Worm (Caenorhabditis elegans) whole organism, L4 larva: Measurements from ENCODE around the gene pro-1.
A peak's percentile ranks its signal among the peaks of the same experiment; 100 is the strongest.

ENCODE experiments used
- F26F4.8 ChIP-seq: fragments of 200-800 bp; sonication (Bioruptor generic); conservative IDR thresholded peaks from 2 replicates; pipeline ENCODE4 v1.3.6; 2022; ENCODE audit warnings: missing genetic modification characterization, missing compliant biosample characterization
- F37D6.2 ChIP-seq: sonication (generic microtip); optimal IDR thresholded peaks from 2 replicates; lab custom pipeline; 2016; ENCODE audit warnings: mild to moderate bottlenecking, missing genetic modification characterization, missing compliant biosample characterization
- R02D3.7 ChIP-seq: fragments of 150-350 bp; sonication (generic microtip); optimal IDR thresholded peaks from 3 replicates; lab custom pipeline; 2014; ENCODE audit warnings: missing biosample characterization, missing genetic modification characterization
- T26A8.4 ChIP-seq: fragments of 200-800 bp; sonication (Bioruptor generic); IDR thresholded peaks from 2 replicates; pipeline ENCODE4 v1.3.6; 2022; ENCODE audit warnings: missing genetic modification characterization, missing compliant biosample characterization
- Y105C5A.15 ChIP-seq: fragments of 200-800 bp; sonication (Bioruptor generic); IDR thresholded peaks from 2 replicates; pipeline ENCODE4 v1.3.6; 2022; ENCODE audit warnings: missing genetic modification characterization, missing compliant biosample characterization
- Y48G9A.11 ChIP-seq: fragments of 200-800 bp; sonication (Bioruptor generic); IDR thresholded peaks from 2 replicates; pipeline ENCODE4 v1.3.6; 2022; ENCODE audit warnings: missing genetic modification reagents, missing genetic modification characterization, missing compliant biosample characterization
- Y5F2A.4 ChIP-seq: fragments of 200-800 bp; sonication (Bioruptor generic); optimal IDR thresholded peaks from 2 replicates; lab custom pipeline; 2018; ENCODE audit warnings: mild to moderate bottlenecking, missing genetic modification characterization, missing compliant biosample characterization
- Y75B8A.6 ChIP-seq: fragments of 200-800 bp; sonication (Bioruptor generic); IDR thresholded peaks from 2 replicates; pipeline ENCODE4 v1.3.6; 2022; ENCODE audit warnings: missing genetic modification reagents, missing genetic modification characterization, missing compliant biosample characterization
- aly-2 ChIP-seq: sonication (generic microtip); optimal IDR thresholded peaks from 2 replicates; lab custom pipeline; 2018; ENCODE audit warnings: missing biosample characterization, missing genetic modification characterization
- ama-1 ChIP-seq: fragments of 150-350 bp; optimal IDR thresholded peaks from 2 replicates; lab custom pipeline; 2014; ENCODE audit warnings: inconsistent platforms, mixed read lengths
- attf-4 ChIP-seq: sonication (generic microtip); optimal IDR thresholded peaks from 3 replicates; lab custom pipeline; 2017; ENCODE audit warnings: missing biosample characterization, missing genetic modification characterization
- ceh-20 ChIP-seq: fragments of 200-800 bp; sonication (Bioruptor generic); IDR thresholded peaks from 2 replicates; pipeline ENCODE4 v1.3.6; 2022; ENCODE audit warnings: missing genetic modification reagents, missing genetic modification characterization, missing compliant biosample characterization
- ceh-32 ChIP-seq: sonication (generic microtip); optimal IDR thresholded peaks from 2 replicates; lab custom pipeline; 2016; ENCODE audit warnings: mild to moderate bottlenecking, missing genetic modification characterization, missing compliant biosample characterization; ENCODE audit not compliant: poor library complexity
- ctbp-1 ChIP-seq: fragments of 200-800 bp; sonication (Bioruptor generic); IDR thresholded peaks from 2 replicates; pipeline ENCODE4 v1.3.6; 2022; ENCODE audit warnings: missing genetic modification reagents, missing genetic modification characterization, missing compliant biosample characterization
- daf-12 ChIP-seq: fragments of 150-350 bp; optimal IDR thresholded peaks from 2 replicates; lab custom pipeline; 2014; ENCODE audit warnings: missing biosample characterization, missing genetic modification reagents, missing genetic modification characterization
- daf-16 ChIP-seq, 3 experiments: sonication (generic microtip); optimal IDR thresholded peaks; 2 replicates each; lab custom pipeline; 2016 to 2017; ENCODE audit warnings: missing genetic modification characterization in 3 of 3, missing genetic modification reagents in 3 of 3, mild to moderate bottlenecking in 2 of 3, missing compliant biosample characterization in 2 of 3, missing biosample characterization in 1 of 3, moderate library complexity in 1 of 3
- daf-19 ChIP-seq: fragments of 200-800 bp; sonication (Bioruptor generic); conservative IDR thresholded peaks from 2 replicates; pipeline ENCODE4 v1.3.6; 2022; ENCODE audit warnings: missing genetic modification characterization, missing compliant biosample characterization
- dmd-6 ChIP-seq: fragments of 200-800 bp; sonication (Bioruptor generic); IDR thresholded peaks from 2 replicates; pipeline ENCODE4 v1.3.6; 2022; ENCODE audit warnings: missing genetic modification reagents, missing genetic modification characterization, missing compliant biosample characterization
- dmd-8 ChIP-seq: fragments of 200-800 bp; sonication (Bioruptor generic); IDR thresholded peaks from 2 replicates; pipeline ENCODE4 v1.3.6; 2022; ENCODE audit warnings: missing genetic modification characterization, missing compliant biosample characterization
- duxl-1 ChIP-seq: sonication (generic microtip); optimal IDR thresholded peaks from 2 replicates; lab custom pipeline; 2016; ENCODE audit warnings: mild to moderate bottlenecking, missing genetic modification characterization, moderate library complexity, missing compliant biosample characterization; ENCODE audit not compliant: poor library complexity
- fos-1 ChIP-seq: fragments of 150-350 bp; optimal IDR thresholded peaks from 2 replicates; lab custom pipeline; 2014; ENCODE audit warnings: missing biosample characterization, missing genetic modification characterization
- gei-8 ChIP-seq: fragments of 200-800 bp; sonication (Bioruptor generic); optimal IDR thresholded peaks from 2 replicates; lab custom pipeline; 2018; ENCODE audit warnings: mild to moderate bottlenecking, missing genetic modification characterization, missing compliant biosample characterization
- hlh-30 ChIP-seq: sonication (generic microtip); optimal IDR thresholded peaks from 2 replicates; lab custom pipeline; 2017; ENCODE audit warnings: antibody characterized with exemption, mild to moderate bottlenecking, missing genetic modification characterization, missing compliant biosample characterization; ENCODE audit not compliant: insufficient read depth
- jun-1 ChIP-seq: fragments of 150-350 bp; optimal IDR thresholded peaks from 2 replicates; lab custom pipeline; 2014; ENCODE audit warnings: missing biosample characterization, missing genetic modification reagents, missing genetic modification characterization
- lin-29 ChIP-seq: fragments of 200-800 bp; sonication (Bioruptor generic); IDR thresholded peaks from 2 replicates; pipeline ENCODE4 v1.3.6; 2022; ENCODE audit warnings: missing genetic modification reagents, missing genetic modification characterization, missing compliant biosample characterization
- madf-5 ChIP-seq, 2 experiments: fragments of 200-800 bp; sonication (Bioruptor generic); IDR thresholded peaks; 2 replicates each; pipeline ENCODE4 v1.3.6; 2022; ENCODE audit warnings: missing compliant biosample characterization in 2 of 2, missing genetic modification characterization in 2 of 2
- mdl-1 ChIP-seq, 2 experiments: fragments of 150-350 bp in 1 of 2; sonication (generic microtip) in 1 of 2; optimal IDR thresholded peaks; 2 replicates each; lab custom pipeline; 2014 to 2017; ENCODE audit warnings: missing biosample characterization in 2 of 2, missing genetic modification characterization in 2 of 2
- mep-1 ChIP-seq: fragments of 150-350 bp; sonication (generic microtip); optimal IDR thresholded peaks from 3 replicates; lab custom pipeline; 2014; ENCODE audit warnings: missing biosample characterization, missing genetic modification characterization
- mxl-3 ChIP-seq: fragments of 200-800 bp; sonication (Bioruptor generic); optimal IDR thresholded peaks from 2 replicates; lab custom pipeline; 2018; ENCODE audit warnings: mild to moderate bottlenecking, missing genetic modification characterization, missing compliant biosample characterization
- nhr-111 ChIP-seq: fragments of 200-800 bp; sonication (Bioruptor generic); optimal IDR thresholded peaks from 2 replicates; lab custom pipeline; 2018; ENCODE audit warnings: mild to moderate bottlenecking, missing genetic modification characterization, missing compliant biosample characterization
- nhr-237 ChIP-seq: sonication (generic microtip); optimal IDR thresholded peaks from 2 replicates; lab custom pipeline; 2017; ENCODE audit warnings: missing biosample characterization, missing genetic modification characterization
- nhr-28 ChIP-seq: fragments of 150-350 bp; optimal IDR thresholded peaks from 2 replicates; lab custom pipeline; 2014; ENCODE audit warnings: missing biosample characterization, missing genetic modification characterization
- pha-4 ChIP-seq, 2 experiments: fragments of 150-350 bp in 1 of 2; fragments of 200-800 bp in 1 of 2; sonication (Bioruptor generic) in 1 of 2; IDR thresholded peaks in 1 of 2; optimal IDR thresholded peaks in 1 of 2; 2 replicates each; pipeline versions ENCODE4 v1.3.6 to Lab custom; 2014 to 2022; ENCODE audit warnings: missing genetic modification characterization in 2 of 2, missing genetic modification reagents in 2 of 2, missing biosample characterization in 1 of 2, missing compliant biosample characterization in 1 of 2
- php-3 ChIP-seq: fragments of 200-800 bp; sonication (Bioruptor generic); IDR thresholded peaks from 2 replicates; pipeline ENCODE4 v1.3.6; 2022; ENCODE audit warnings: missing genetic modification reagents, missing genetic modification characterization, missing compliant biosample characterization
- rbr-2 ChIP-seq: sonication (generic microtip); optimal IDR thresholded peaks from 2 replicates; lab custom pipeline; 2016; ENCODE audit warnings: missing genotype, missing genetic modification characterization, missing compliant biosample characterization
- saeg-2 ChIP-seq: fragments of 200-800 bp; sonication (Bioruptor generic); IDR thresholded peaks from 2 replicates; pipeline ENCODE4 v1.3.6; 2022; ENCODE audit warnings: missing genetic modification reagents, missing genetic modification characterization, missing compliant biosample characterization
- snpc-1.2 ChIP-seq: fragments of 200-800 bp; sonication (Bioruptor generic); IDR thresholded peaks from 2 replicates; pipeline ENCODE4 v1.3.6; 2022; ENCODE audit warnings: missing genetic modification reagents, missing genetic modification characterization, missing compliant biosample characterization
- spr-1 ChIP-seq: sonication (generic microtip); optimal IDR thresholded peaks from 2 replicates; lab custom pipeline; 2016; ENCODE audit warnings: mild to moderate bottlenecking, missing genetic modification characterization, missing compliant biosample characterization
- tra-1 ChIP-seq: fragments of 200-800 bp; sonication (Bioruptor generic); IDR thresholded peaks from 2 replicates; pipeline ENCODE4 v1.3.6; 2022; ENCODE audit warnings: missing genetic modification reagents, missing genetic modification characterization, missing compliant biosample characterization
- unc-130 ChIP-seq: sonication (generic microtip); optimal IDR thresholded peaks from 2 replicates; lab custom pipeline; 2016; ENCODE audit warnings: missing genetic modification reagents, missing genetic modification characterization, missing compliant biosample characterization
- vab-7 ChIP-seq: fragments of 200-800 bp; sonication (Bioruptor generic); IDR thresholded peaks from 2 replicates; pipeline ENCODE4 v1.3.6; 2022; ENCODE audit warnings: missing genetic modification reagents, missing genetic modification characterization, missing compliant biosample characterization
- zag-1 ChIP-seq: fragments of 150-350 bp; optimal IDR thresholded peaks from 2 replicates; lab custom pipeline; 2014; ENCODE audit warnings: missing biosample characterization, missing genetic modification characterization
- zip-11 ChIP-seq: fragments of 200-800 bp; sonication (Bioruptor generic); IDR thresholded peaks from 2 replicates; pipeline ENCODE4 v1.3.6; 2022; ENCODE audit warnings: missing genetic modification characterization, missing compliant biosample characterization
- ztf-11 ChIP-seq: fragments of 150-350 bp; optimal IDR thresholded peaks from 2 replicates; lab custom pipeline; 2014; ENCODE audit warnings: missing biosample characterization, missing genetic modification characterization

Gene pro-1

ce11 chrII:10543457-10544137, 1.8 kb upstream of the pro-1 start (continued):
- TF ChIP-seq nhr-237 (tag; lab: Kevin White, UChicago) (no peak), madf-5 (GFP tag; IDR thresholded peaks at IDR 0.05; lab: Robert Waterston, UW) (0 out of 4 replicates have a peak, but pooled peaks of 1 of the 2 experiments have one; percentile 41), mxl-3 (peak; percentile 53), daf-12 (tag; lab: Kevin White, UChicago) (no peak), saeg-2 (GFP tag; lab: Robert Waterston, UW) (peak; percentile 18; the same call in 1 of the 2 replicates), duxl-1 (peak; percentile 42), F26F4.8 (GFP tag; lab: Robert Waterston, UW) (no peak), ceh-32 (tag; lab: Kevin White, UChicago) (no peak), nhr-28 (tag; lab: Kevin White, UChicago) (no peak), nhr-111 (GFP tag; lab: Kevin White, UChicago) (no peak), R02D3.7 (tag; lab: Kevin White, UChicago) (no peak), ctbp-1 (peak; percentile 45; the same call in 1 of the 2 replicates), Y105C5A.15 (GFP tag; lab: Robert Waterston, UW) (no peak), fos-1 (tag; lab: Kevin White, UChicago) (no peak), T26A8.4 (GFP tag; lab: Robert Waterston, UW) (peak; percentile 6; the same call in 1 of the 2 replicates), dmd-8 (GFP tag; lab: Robert Waterston, UW) (no peak), zip-11 (GFP tag; lab: Robert Waterston, UW) (no peak), lin-29 (GFP tag; lab: Robert Waterston, UW) (peak; percentile 37; the same call in 1 of the 2 replicates), Y75B8A.6 (GFP tag; lab: Robert Waterston, UW) (no peak), mep-1 (tag; lab: Kevin White, UChicago) (peak; percentile 17), ama-1 (lab: Kevin White, UChicago) (peak; percentile 16), aly-2 (tag; lab: Kevin White, UChicago) (no peak), rbr-2 (tag; lab: Kevin White, UChicago) (no peak), vab-7 (GFP tag; lab: Robert Waterston, UW) (peak; percentile 31; the same call in 1 of the 2 replicates), ztf-11 (tag; lab: Kevin White, UChicago) (no peak), F37D6.2 (tag; lab: Kevin White, UChicago) (no peak), jun-1 (tag; lab: Kevin White, UChicago) (no peak), Y5F2A.4 (GFP tag; lab: Kevin White, UChicago) (peak; percentile 8), pha-4 (GFP tag; IDR thresholded peaks at IDR 0.05; lab: Robert Waterston, UW) (peak; percentile 25; the same call in 1 of the 2 replicates), pha-4 (tag; optimal IDR thresholded peaks at IDR 0.05; lab: Kevin White, UChicago) (no peak), attf-4 (tag; lab: Kevin White, UChicago) (no peak), hlh-30 (tag; lab: Kevin White, UChicago) (peak; percentile 22), unc-130 (GFP tag; lab: Kevin White, UChicago) (no peak), zag-1 (tag; lab: Kevin White, UChicago) (no peak), php-3 (GFP tag; lab: Robert Waterston, UW) (no peak)

DNA sequence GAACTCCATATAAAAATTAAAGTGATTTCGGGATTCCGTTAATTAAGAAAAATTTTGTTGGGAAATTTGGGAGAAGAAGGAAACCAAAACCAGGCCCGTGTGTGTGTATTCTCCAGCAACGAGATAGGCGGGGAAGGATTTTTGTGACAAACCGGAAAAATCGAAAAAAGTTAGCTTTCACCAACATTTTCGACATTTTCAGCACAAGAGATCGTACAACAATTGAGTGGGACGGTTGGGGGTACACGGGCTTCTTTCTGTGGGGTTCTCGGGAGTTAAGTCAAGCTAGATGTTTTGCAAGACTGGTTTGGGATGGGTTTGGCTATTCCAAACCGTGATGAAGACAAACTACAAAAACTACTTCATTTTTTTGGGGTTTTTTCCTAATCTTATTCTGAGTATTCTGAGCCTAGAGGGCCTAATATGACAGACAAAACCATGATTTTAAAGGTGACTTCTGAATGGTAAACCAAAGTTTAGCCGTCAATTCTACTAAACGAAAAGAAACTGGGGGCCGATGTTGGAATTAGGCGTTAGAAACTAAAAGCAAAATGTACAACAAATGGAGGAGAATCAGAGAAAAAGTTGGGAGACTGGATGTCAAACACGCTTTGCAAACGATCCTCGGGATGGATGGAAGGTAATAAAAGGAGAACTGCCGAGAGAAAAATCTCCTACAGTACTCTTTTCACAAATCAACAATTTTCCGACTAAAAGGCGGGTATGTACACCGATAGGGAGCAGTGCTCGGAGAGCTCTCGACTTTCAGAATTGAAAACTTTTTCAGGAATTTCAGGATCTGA, 1.1 kb upstream of the pro-1 start:
- TF ChIP-seq tra-1 (peak; percentile 39; the same call in 1 of the 2 replicates), snpc-1.2 (GFP tag; lab: Robert Waterston, UW) (peak; percentile 70), mdl-1 (tag; optimal IDR thresholded peaks at IDR 0.05; lab: Kevin White, UChicago) (peak in 1 of 2 experiments; percentile 7), dmd-6 (GFP tag; lab: Robert Waterston, UW) (peak; percentile 16; the same call in 1 of the 2 replicates), php-3 (GFP tag; lab: Robert Waterston, UW) (peak; percentile 51; the same call in 1 of the 2 replicates), ama-1 (lab: Kevin White, UChicago) (peak; percentile 90), hlh-30 (tag; lab: Kevin White, UChicago) (no peak), spr-1 (tag; lab: Kevin White, UChicago) (no peak), attf-4 (tag; lab: Kevin White, UChicago) (peak; percentile 22), T26A8.4 (GFP tag; lab: Robert Waterston, UW) (peak; percentile 51), mep-1 (tag; lab: Kevin White, UChicago) (peak; percentile 53), Y48G9A.11 (GFP tag; lab: Robert Waterston, UW) (peak; percentile 22; the same call in 1 of the 2 replicates), nhr-237 (tag; lab: Kevin White, UChicago) (no peak), saeg-2 (GFP tag; lab: Robert Waterston, UW) (peak; percentile 42; the same call in 1 of the 2 replicates), daf-16 (GFP tag; optimal IDR thresholded peaks at IDR 0.05; lab: Kevin White, UChicago) (no peak), daf-16 (tag; optimal IDR thresholded peaks at IDR 0.05; lab: Kevin White, UChicago) (peak; percentile 17), gei-8 (peak; percentile 1), daf-19 (GFP tag; lab: Robert Waterston, UW) (peak; percentile 70; the same call in 1 of the 2 replicates), ceh-20 (GFP tag; lab: Robert Waterston, UW) (peak; percentile 74)
